Fruit fly (Drosophila melanogaster) whole organism, embryonic: Measurements from ENCODE around the gene robl62A.

ENCODE experiments used
- Awh ChIP-seq: fragments of 200-800 bp; sonication (Bioruptor generic); IDR thresholded peaks from 2 replicates; pipeline ENCODE4, ENCODE4 v1.3.6; 2022; ENCODE audit warnings: missing biosample characterization, missing genetic modification characterization
- C15 ChIP-seq: fragments of 200-800 bp; sonication (Bioruptor generic); IDR thresholded peaks from 3 replicates; pipeline ENCODE4 v1.3.6; 2022; ENCODE audit warnings: missing biosample characterization, missing genetic modification characterization
- CG17328 ChIP-seq: fragments of 200-800 bp; sonication (Bioruptor generic); IDR thresholded peaks from 2 replicates; pipeline ENCODE4 v1.3.6; 2022; ENCODE audit warnings: missing biosample characterization, missing genetic modification characterization
- CG17359 ChIP-seq: fragments of 200-800 bp; sonication (Bioruptor generic); optimal IDR thresholded peaks from 3 replicates; lab custom pipeline; 2018; ENCODE audit warnings: missing biosample characterization, mild to moderate bottlenecking, missing genetic modification characterization, moderate library complexity
- CG2199 ChIP-seq: fragments of 200-800 bp; sonication (Bioruptor generic); IDR thresholded peaks from 3 replicates; pipeline ENCODE4 v1.3.6; 2022; ENCODE audit warnings: missing biosample characterization, missing genetic modification characterization
- CG3281 ChIP-seq: fragments of 200-800 bp; sonication (Bioruptor generic); optimal IDR thresholded peaks from 3 replicates; lab custom pipeline; 2017; ENCODE audit warnings: missing biosample characterization, mild to moderate bottlenecking, missing genetic modification characterization
- CG4328 ChIP-seq: fragments of 200-800 bp; sonication (Bioruptor generic); optimal IDR thresholded peaks from 3 replicates; lab custom pipeline; 2017; ENCODE audit warnings: missing biosample characterization, missing genetic modification reagents, missing genetic modification characterization
- CG4820 ChIP-seq: fragments of 200-800 bp; sonication (Bioruptor generic); optimal IDR thresholded peaks from 3 replicates; lab custom pipeline; 2016; ENCODE audit warnings: missing biosample characterization, missing genetic modification characterization
- CG5180 ChIP-seq: fragments of 200-800 bp; sonication (Bioruptor generic); optimal IDR thresholded peaks from 3 replicates; lab custom pipeline; 2017; ENCODE audit warnings: missing biosample characterization, missing genetic modification characterization, mild to moderate bottlenecking, moderate library complexity, missing genetic modification reagents
- CG5245 ChIP-seq: fragments of 200-800 bp; sonication (Bioruptor generic); optimal IDR thresholded peaks from 3 replicates; lab custom pipeline; 2016; ENCODE audit warnings: missing biosample characterization, missing genetic modification characterization
- CG6689 ChIP-seq: fragments of 200-800 bp; sonication (Bioruptor generic); IDR thresholded peaks from 2 replicates; pipeline ENCODE4 v1.3.6; 2022; ENCODE audit warnings: missing biosample characterization, missing genetic modification characterization
- CG6791 ChIP-seq: fragments of 200-800 bp; sonication (Bioruptor generic); IDR thresholded peaks from 3 replicates; pipeline ENCODE4 v1.3.6; 2022; ENCODE audit warnings: missing biosample characterization, missing genetic modification characterization; ENCODE audit not compliant: partially characterized antibody
- CG7357 ChIP-seq: fragments of 200-800 bp; sonication (Bioruptor generic); IDR thresholded peaks from 3 replicates; pipeline ENCODE4 v1.3.6; 2022; ENCODE audit warnings: missing biosample characterization, missing genetic modification characterization
- CG8290 ChIP-seq, 3 experiments: fragments of 200-800 bp; sonication (Bioruptor generic); optimal IDR thresholded peaks; 2 replicates each; lab custom pipeline; 2016 to 2019; ENCODE audit warnings: missing biosample characterization in 3 of 3, missing genetic modification characterization in 3 of 3, mild to moderate bottlenecking in 2 of 3, moderate library complexity in 1 of 3
- CG9727 ChIP-seq: fragments of 200-800 bp; sonication (Bioruptor generic); optimal IDR thresholded peaks from 3 replicates; lab custom pipeline; 2017; ENCODE audit warnings: missing biosample characterization, mild to moderate bottlenecking, missing genetic modification characterization
- CrebB ChIP-seq: fragments of 200-800 bp; sonication (Bioruptor generic); optimal IDR thresholded peaks from 3 replicates; lab custom pipeline; 2018; ENCODE audit warnings: missing biosample characterization, mild to moderate bottlenecking, missing genetic modification characterization
- Drgx ChIP-seq: fragments of 200-800 bp; sonication (Bioruptor generic); IDR thresholded peaks from 2 replicates; pipeline ENCODE4 v1.3.6; 2022; ENCODE audit warnings: missing biosample characterization, missing genetic modification characterization
- Fer1 ChIP-seq: fragments of 200-800 bp; sonication (Bioruptor generic); optimal IDR thresholded peaks from 2 replicates; lab custom pipeline; 2017; ENCODE audit warnings: missing biosample characterization, mild to moderate bottlenecking, missing genetic modification characterization
- Hmr ChIP-seq: fragments of 200-800 bp; sonication (Bioruptor generic); optimal IDR thresholded peaks from 3 replicates; lab custom pipeline; 2017; ENCODE audit warnings: mild to moderate bottlenecking, missing biosample characterization, missing genetic modification reagents, missing genetic modification characterization
- Jarid2 ChIP-seq: fragments of 200-800 bp; sonication (Bioruptor generic); optimal IDR thresholded peaks from 3 replicates; lab custom pipeline; 2017; ENCODE audit warnings: mild to moderate bottlenecking, missing biosample characterization, missing genetic modification reagents, missing genetic modification characterization
- Kr ChIP-seq: fragments of 200-800 bp; sonication (Bioruptor generic); optimal IDR thresholded peaks from 2 replicates; lab custom pipeline; 2017; ENCODE audit warnings: missing biosample characterization, mild to moderate bottlenecking, missing genetic modification characterization
- Mes4 ChIP-seq: fragments of 200-800 bp; sonication (Bioruptor generic); optimal IDR thresholded peaks from 2 replicates; lab custom pipeline; 2016; ENCODE audit warnings: missing biosample characterization, missing genetic modification characterization
- NfI ChIP-seq: fragments of 200-800 bp; sonication (Bioruptor generic); optimal IDR thresholded peaks from 3 replicates; lab custom pipeline; 2018; ENCODE audit warnings: missing biosample characterization, mild to moderate bottlenecking, missing genetic modification characterization, moderate library complexity
- Poxn ChIP-seq: fragments of 200-800 bp; sonication (Bioruptor generic); IDR thresholded peaks from 2 replicates; pipeline ENCODE4 v1.3.6; 2022; ENCODE audit warnings: missing biosample characterization, missing genetic modification characterization
- Trl ChIP-seq, 3 experiments: fragments of >200 bp in 2 of 3; fragments of 200-800 bp in 1 of 3; sonication (Bioruptor generic) in 1 of 3; optimal IDR thresholded peaks; 2 replicates in 1 of 3; 3 replicates in 2 of 3; lab custom pipeline; 2016 to 2017; ENCODE audit warnings: missing biosample characterization in 1 of 3, missing genetic modification characterization in 1 of 3
- ara ChIP-seq: fragments of 200-800 bp; sonication (Bioruptor generic); IDR thresholded peaks from 2 replicates; pipeline ENCODE4 v1.3.6; 2022; ENCODE audit warnings: missing biosample characterization, missing genetic modification characterization
- bbx ChIP-seq: fragments of 200-800 bp; sonication (Bioruptor generic); IDR thresholded peaks from 2 replicates; pipeline ENCODE4 v1.3.6; 2022; ENCODE audit warnings: missing biosample characterization, missing genetic modification characterization; ENCODE audit not compliant: partially characterized antibody
- bcd ChIP-seq: fragments of 200-800 bp; sonication (Bioruptor generic); optimal IDR thresholded peaks from 2 replicates; lab custom pipeline; 2017; ENCODE audit warnings: missing biosample characterization, mild to moderate bottlenecking, missing genetic modification characterization
- bowl ChIP-seq: fragments of 200-800 bp; sonication (Bioruptor generic); IDR thresholded peaks from 2 replicates; pipeline ENCODE4 v1.3.6; 2022; ENCODE audit warnings: missing biosample characterization, missing genetic modification characterization
- cg ChIP-seq: fragments of 200-800 bp; sonication (Bioruptor generic); optimal IDR thresholded peaks from 3 replicates; lab custom pipeline; 2019; ENCODE audit warnings: missing biosample characterization, mild to moderate bottlenecking, missing genetic modification characterization, moderate library complexity
- chinmo ChIP-seq: fragments of 200-800 bp; sonication (Bioruptor generic); IDR thresholded peaks from 4 replicates; pipeline ENCODE4 v1.3.6; 2022; ENCODE audit warnings: missing biosample characterization, missing genetic modification characterization; ENCODE audit not compliant: partially characterized antibody
- crc ChIP-seq: fragments of 200-800 bp; sonication (Bioruptor generic); optimal IDR thresholded peaks from 2 replicates; lab custom pipeline; 2016; ENCODE audit warnings: missing biosample characterization, missing genetic modification characterization
- croc ChIP-seq: fragments of 200-800 bp; sonication (Bioruptor generic); conservative IDR thresholded peaks from 3 replicates; pipeline ENCODE4 v1.3.6; 2022; ENCODE audit warnings: missing biosample characterization, missing genetic modification characterization
- dan ChIP-seq: fragments of 200-800 bp; sonication (Bioruptor generic); IDR thresholded peaks from 2 replicates; pipeline ENCODE4 v1.3.6; 2022; ENCODE audit warnings: missing biosample characterization, missing genetic modification characterization
- dpn ChIP-seq, 2 experiments: fragments of 200-800 bp; sonication (Bioruptor generic); optimal IDR thresholded peaks; 3 replicates each; lab custom pipeline; 2016; ENCODE audit warnings: missing biosample characterization in 2 of 2, missing genetic modification characterization in 2 of 2
- ems ChIP-seq: fragments of 200-800 bp; sonication (Bioruptor generic); optimal IDR thresholded peaks from 3 replicates; lab custom pipeline; 2016; ENCODE audit warnings: missing biosample characterization, missing genetic modification characterization
- eyg ChIP-seq: fragments of 200-800 bp; sonication (Bioruptor generic); optimal IDR thresholded peaks from 3 replicates; lab custom pipeline; 2016; ENCODE audit warnings: missing biosample characterization, missing genetic modification characterization
- grau ChIP-seq: fragments of 200-800 bp; optimal IDR thresholded peaks from 3 replicates; lab custom pipeline; 2019; ENCODE audit warnings: missing biosample characterization, mild to moderate bottlenecking, missing genetic modification characterization, moderate library complexity
- her ChIP-seq: fragments of 200-800 bp; sonication (Bioruptor generic); optimal IDR thresholded peaks from 2 replicates; lab custom pipeline; 2016; ENCODE audit warnings: missing biosample characterization, missing genetic modification characterization
- luna ChIP-seq: fragments of 200-800 bp; sonication (Bioruptor generic); optimal IDR thresholded peaks from 2 replicates; lab custom pipeline; 2016; ENCODE audit warnings: missing biosample characterization, missing genetic modification characterization
- odd ChIP-seq: fragments of 200-800 bp; sonication (Bioruptor generic); optimal IDR thresholded peaks from 2 replicates; lab custom pipeline; 2017; ENCODE audit warnings: missing biosample characterization, mild to moderate bottlenecking, missing genetic modification characterization
- onecut ChIP-seq: fragments of 200-800 bp; sonication (Bioruptor generic); IDR thresholded peaks from 2 replicates; pipeline ENCODE4 v1.3.6; 2022; ENCODE audit warnings: missing biosample characterization, missing genetic modification characterization
- pb ChIP-seq: fragments of 200-800 bp; sonication (Bioruptor generic); optimal IDR thresholded peaks from 3 replicates; lab custom pipeline; 2016; ENCODE audit warnings: missing biosample characterization, missing genetic modification characterization
- pho ChIP-seq: fragments of 200-800 bp; sonication (Bioruptor generic); optimal IDR thresholded peaks from 2 replicates; lab custom pipeline; 2016; ENCODE audit warnings: missing biosample characterization, missing genetic modification characterization
- sob ChIP-seq: fragments of 200-800 bp; sonication (Bioruptor generic); IDR thresholded peaks from 2 replicates; pipeline ENCODE4 v1.3.6; 2022; ENCODE audit warnings: missing biosample characterization, missing genetic modification characterization
- stc ChIP-seq: fragments of 200-800 bp; sonication (Bioruptor generic); IDR thresholded peaks from 2 replicates; pipeline ENCODE4 v1.3.6; 2022; ENCODE audit warnings: missing biosample characterization, missing genetic modification characterization
- unc-4 ChIP-seq: fragments of 200-800 bp; sonication (Bioruptor generic); IDR thresholded peaks from 2 replicates; pipeline ENCODE4 v1.3.6; 2022; ENCODE audit warnings: missing biosample characterization, missing genetic modification characterization; ENCODE audit not compliant: partially characterized antibody
- wek ChIP-seq: fragments of 200-800 bp; sonication (Bioruptor generic); optimal IDR thresholded peaks from 3 replicates; lab custom pipeline; 2018; ENCODE audit warnings: missing biosample characterization, mild to moderate bottlenecking, missing genetic modification characterization, moderate library complexity
- z ChIP-seq: fragments of 200-800 bp; sonication (Bioruptor generic); IDR thresholded peaks from 3 replicates; pipeline ENCODE4 v1.3.6; 2022; ENCODE audit warnings: missing biosample characterization, missing genetic modification characterization

Gene robl62A

dm6 chr3L:1442309-1442708 is 35.1 kb upstream of the robl62A start (continued):
- TF ChIP-seq CG17328 (GFP tag; lab: Robert Waterston, UW) (peak; percentile 24; the same call in 1 of the 2 replicates), Awh (peak; percentile 12; the same call in 1 of the 2 replicates), grau (tag; lab: Kevin White, UChicago) (no peak), ara (peak; percentile 65)

dm6 chr3L:1442906-1443305 is 34.5 kb upstream of the robl62A start:
- peak; percentile 67 for TF ChIP-seq NfI (GFP tag; lab: Kevin White, UChicago)
- peak; percentile 64 to 81 for TF ChIP-seq dpn (GFP tag; optimal IDR thresholded peaks at IDR 0.05; lab: Kevin White, UChicago)
- TF ChIP-seq onecut, result peak; percentile 82
- TF ChIP-seq C15 (GFP tag; lab: Robert Waterston, UW), result no peak; the same call in 2 of the 3 replicates
- no peak for TF ChIP-seq pho (GFP tag; lab: Kevin White, UChicago)
- no peak for TF ChIP-seq unc-4
- TF ChIP-seq wek (GFP tag; lab: Kevin White, UChicago), result no peak
- TF ChIP-seq her (GFP tag; lab: Kevin White, UChicago), result peak; percentile 3
- TF ChIP-seq Trl (optimal IDR thresholded peaks at IDR 0.05; lab: Kevin White, UChicago), result no peak
- TF ChIP-seq Trl (GFP tag; optimal IDR thresholded peaks at IDR 0.05; lab: Kevin White, UChicago), result peak; percentile 85
- TF ChIP-seq CG5180, result peak; percentile 39
- peak; percentile 84 for TF ChIP-seq dan (GFP tag; lab: Robert Waterston, UW)
- TF ChIP-seq sob, result peak; percentile 68
- peak; percentile 85 for TF ChIP-seq CG4820
- peak; percentile 95 for TF ChIP-seq croc (GFP tag; lab: Robert Waterston, UW)
- no peak for TF ChIP-seq CG3281 (GFP tag; lab: Kevin White, UChicago)
- no peak for TF ChIP-seq cg (GFP tag; lab: Kevin White, UChicago)
- TF ChIP-seq CG6791, result no peak
- peak; percentile 68; the same call in 1 of the 3 replicates for TF ChIP-seq CG2199 (GFP tag; lab: Robert Waterston, UW)
- TF ChIP-seq CG5245 (GFP tag; lab: Kevin White, UChicago), result peak; percentile 75
- peak; percentile 82 for TF ChIP-seq CG17359
- peak; percentile 55 for TF ChIP-seq ems (GFP tag; lab: Kevin White, UChicago)
- TF ChIP-seq CG9727 (GFP tag; lab: Kevin White, UChicago), result peak; percentile 92
- TF ChIP-seq Drgx (GFP tag; lab: Robert Waterston, UW), result no peak; the same call in 1 of the 2 replicates
- peak; percentile 55 for TF ChIP-seq odd (GFP tag; lab: Kevin White, UChicago)
- TF ChIP-seq CrebB (tag; lab: Kevin White, UChicago), result peak; percentile 61
- TF ChIP-seq z, result peak; percentile 55; the same call in 1 of the 3 replicates
- TF ChIP-seq Kr, result peak; percentile 79
- peak; percentile 93 for TF ChIP-seq CG6689 (GFP tag; lab: Robert Waterston, UW)
- peak; percentile 92 for TF ChIP-seq CG8290 (GFP tag; optimal IDR thresholded peaks at IDR 0.05; lab: Kevin White, UChicago)
- TF ChIP-seq CG8290 (tag; optimal IDR thresholded peaks at IDR 0.05; lab: Kevin White, UChicago), result peak in 1 of 2 experiments; percentile 91
- TF ChIP-seq Poxn, result no peak
- peak; percentile 79 for TF ChIP-seq bcd
- TF ChIP-seq stc (GFP tag; lab: Robert Waterston, UW), result peak; percentile 55; the same call in 1 of the 2 replicates
- TF ChIP-seq Jarid2, result no peak
- TF ChIP-seq Mes4 (GFP tag; lab: Kevin White, UChicago), result peak; percentile 85
- no peak for TF ChIP-seq luna (GFP tag; lab: Kevin White, UChicago)
- TF ChIP-seq CG4328, result no peak
- no peak for TF ChIP-seq bowl
- peak; percentile 76 for TF ChIP-seq CG7357 (GFP tag; lab: Robert Waterston, UW)
- TF ChIP-seq eyg (GFP tag; lab: Kevin White, UChicago), result peak; percentile 36
- no peak for TF ChIP-seq bbx (GFP tag; lab: Robert Waterston, UW)
- no peak for TF ChIP-seq chinmo (GFP tag; lab: Robert Waterston, UW)
- no peak for TF ChIP-seq Hmr (GFP tag; lab: Kevin White, UChicago)
- TF ChIP-seq Fer1 (GFP tag; lab: Kevin White, UChicago), result no peak
- TF ChIP-seq pb (GFP tag; lab: Kevin White, UChicago), result no peak
- TF ChIP-seq crc, result peak; percentile 26
